Worm (Caenorhabditis elegans) whole organism, late embryonic: ENCODE measurements around the gene C23H4.8.

Experiments
- C38D4.7 ChIP-seq: fragments of 200-800 bp; sonication (Bioruptor generic); optimal IDR thresholded peaks from 2 replicates; lab custom pipeline; 2018; ENCODE audit warnings: mild to moderate bottlenecking, missing genetic modification characterization, moderate library complexity, missing compliant biosample characterization
- ceh-9 ChIP-seq: sonication (generic microtip); optimal IDR thresholded peaks from 2 replicates; lab custom pipeline; 2016; ENCODE audit warnings: mild to moderate bottlenecking, missing genetic modification characterization, inconsistent platforms, missing compliant biosample characterization

DNA sequence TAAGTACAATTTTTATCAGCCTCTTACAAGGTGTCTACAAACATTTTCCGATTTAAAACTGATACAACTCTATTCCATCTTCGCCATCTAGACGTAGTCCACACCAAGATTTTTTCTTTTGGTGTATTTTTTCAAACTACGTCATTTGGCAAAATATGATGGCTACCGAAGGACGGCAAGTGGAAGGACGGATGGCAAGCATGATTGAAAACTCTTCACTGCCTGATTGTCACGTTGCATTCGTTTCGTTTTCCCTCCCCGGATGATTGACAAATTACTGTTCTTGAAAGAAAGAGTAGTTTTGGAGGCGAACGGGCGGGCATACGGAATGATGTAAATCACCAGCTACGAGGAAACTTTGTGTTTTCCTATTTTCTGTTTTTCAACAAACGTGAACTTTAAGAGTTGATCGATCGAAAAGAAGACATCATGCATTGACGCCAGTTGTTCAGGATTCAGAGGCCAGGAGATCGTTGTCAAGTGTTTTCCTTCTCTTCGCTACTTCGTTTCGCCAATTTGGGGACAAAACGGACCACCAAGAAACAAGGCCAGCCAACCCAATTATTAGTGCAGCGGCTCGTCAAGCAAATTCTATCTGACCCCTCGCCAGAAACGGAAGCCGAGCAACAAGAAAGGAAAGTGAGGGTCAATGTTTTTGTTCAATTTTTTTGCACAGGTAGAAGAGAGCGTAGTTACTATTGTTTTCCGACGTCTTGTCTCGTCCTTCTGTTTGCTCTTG, 38.5 kb upstream of the C23H4.8 start:
- TF ChIP-seq ceh-9 (tag; lab: Kevin White, UChicago) (no peak), C38D4.7 (GFP tag; lab: Kevin White, UChicago) (no peak)
